Fruit fly (Drosophila melanogaster): Measurements from ENCODE around the gene xit.

Gene xit

dm6 chrX:6868024-6868628 is 47.3 kb downstream of the xit start (continued):
- TF ChIP-seq amos (GFP tag; IDR thresholded peaks at IDR 0.05; ENCODE audit: partially characterized antibody) (peak; percentile 35; the same call in 1 of the 2 replicates), Scr (GFP tag; IDR thresholded peaks at IDR 0.05; ENCODE audit: partially characterized antibody) (no peak), CG17359 (tag; optimal IDR thresholded peaks at IDR 0.05) (peak; percentile 9), Ssrp (tag; optimal IDR thresholded peaks at IDR 0.05) (no peak), Med (GFP tag) (peak; percentile 55), sens-2 (GFP tag; IDR thresholded peaks at IDR 0.05) (peak; percentile 40; the same call in 1 of the 2 replicates), MTF-1 (GFP tag; optimal IDR thresholded peaks at IDR 0.05; ENCODE audit: borderline replicate concordance) (no peak), Awh (GFP tag; IDR thresholded peaks at IDR 0.05) (no peak), yki (optimal IDR thresholded peaks at IDR 0.05) (peak; percentile 60), abd-A (tag; optimal IDR thresholded peaks at IDR 0.05) (peak; percentile 37), sqz (GFP tag; optimal IDR thresholded peaks at IDR 0.05) (peak; percentile 53), chm (GFP tag; IDR thresholded peaks at IDR 0.05) (peak; percentile 75), salm (tag; optimal IDR thresholded peaks at IDR 0.05) (no peak), scrt (GFP tag; optimal IDR thresholded peaks at IDR 0.05) (peak; percentile 19), tll (GFP tag; optimal IDR thresholded peaks at IDR 0.05) (peak in 1 of 2 experiments; percentile 5), p53 (GFP tag; optimal IDR thresholded peaks at IDR 0.05) (no peak), CG1233 (GFP tag; optimal IDR thresholded peaks at IDR 0.05) (peak; percentile 89), zen2 (GFP tag; IDR thresholded peaks at IDR 0.05; ENCODE audit: partially characterized antibody) (0 out of 3 replicates have a peak, but pooled peaks have one; percentile 24), CG2889 (GFP tag; IDR thresholded peaks at IDR 0.05) (0 out of 3 replicates have a peak, but pooled peaks have one; percentile 22), Pdp1 (GFP tag; optimal IDR thresholded peaks at IDR 0.05) (peak in 1 of 2 experiments; percentile 51), row (GFP tag; IDR thresholded peaks at IDR 0.05) (no peak; the same call in 2 of the 3 replicates), Hmx (GFP tag; optimal IDR thresholded peaks at IDR 0.05) (no peak), hbn (GFP tag; IDR thresholded peaks at IDR 0.05; ENCODE audit: partially characterized antibody) (peak; percentile 33; the same call in 1 of the 2 replicates), hth (optimal IDR thresholded peaks at IDR 0.05) (no peak), ase (GFP tag; IDR thresholded peaks at IDR 0.05) (no peak), CG7271 (tag; optimal IDR thresholded peaks at IDR 0.05) (no peak), slp2 (GFP tag; optimal IDR thresholded peaks at IDR 0.05) (no peak), nerfin-1 (tag; optimal IDR thresholded peaks at IDR 0.05) (peak; percentile 57), pan (optimal IDR thresholded peaks at IDR 0.05) (no peak), pan (GFP tag; optimal IDR thresholded peaks at IDR 0.05 in 1 of 2, IDR thresholded peaks at IDR 0.05 in 1 of 2) (peak in 1 of 2 experiments; percentile 17), D (optimal IDR thresholded peaks at IDR 0.05) (no peak), D (GFP tag; optimal IDR thresholded peaks at IDR 0.05) (peak; percentile 35), CG10959 (GFP tag; IDR thresholded peaks at IDR 0.05) (no peak), Deaf1 (tag; optimal IDR thresholded peaks at IDR 0.05) (peak; percentile 93), Mad (GFP tag; optimal IDR thresholded peaks at IDR 0.05) (no peak), CG4854 (GFP tag; optimal IDR thresholded peaks at IDR 0.05) (no peak), jigr1 (GFP tag; IDR thresholded peaks at IDR 0.05) (no peak), bsh (GFP tag; optimal IDR thresholded peaks at IDR 0.05) (peak in 1 of 2 experiments; percentile 27), gro (GFP tag; optimal IDR thresholded peaks at IDR 0.05) (no peak), CG3838 (GFP tag; optimal IDR thresholded peaks at IDR 0.05) (no peak), tgo (GFP tag; IDR thresholded peaks at IDR 0.05) (peak; percentile 2; the same call in 1 of the 3 replicates), cwo (GFP tag; optimal IDR thresholded peaks at IDR 0.05) (no peak), pzg (GFP tag; optimal IDR thresholded peaks at IDR 0.05) (no peak), CG2129 (GFP tag; IDR thresholded peaks at IDR 0.05; ENCODE audit: partially characterized antibody) (no peak), Eip74EF (GFP tag; optimal IDR thresholded peaks at IDR 0.05) (no peak), sug (tag; optimal IDR thresholded peaks at IDR 0.05) (no peak), CG1832 (GFP tag; optimal IDR thresholded peaks at IDR 0.05) (peak; percentile 30), pb (GFP tag; optimal IDR thresholded peaks at IDR 0.05) (no peak), Ets65A (GFP tag) (peak; percentile 88), Sin3A (optimal IDR thresholded peaks at IDR 0.05) (no peak)
